Worm (Caenorhabditis elegans) whole organism, L4 larva: ENCODE data around the gene sca-1.

ENCODE experiments used
- R02D3.7 ChIP-seq: fragments of 150-350 bp; sonication (generic microtip); optimal IDR thresholded peaks from 3 replicates; lab custom pipeline; 2014; ENCODE audit warnings: missing biosample characterization, missing genetic modification characterization
- aha-1 ChIP-seq: fragments of 150-350 bp; peaks from one replicate; lab custom pipeline; 2014; ENCODE audit warnings: missing biosample characterization, missing genetic modification characterization
- aly-2 ChIP-seq: sonication (generic microtip); optimal IDR thresholded peaks from 2 replicates; lab custom pipeline; 2018; ENCODE audit warnings: missing biosample characterization, missing genetic modification characterization
- ama-1 ChIP-seq: fragments of 150-350 bp; optimal IDR thresholded peaks from 2 replicates; lab custom pipeline; 2014; ENCODE audit warnings: inconsistent platforms, mixed read lengths
- ceh-44 ChIP-seq: fragments of 200-800 bp; sonication (Bioruptor generic); IDR thresholded peaks from 2 replicates; pipeline ENCODE4 v1.3.6; 2022; ENCODE audit warnings: missing genetic modification reagents, missing genetic modification characterization, missing compliant biosample characterization
- jun-1 ChIP-seq: fragments of 150-350 bp; optimal IDR thresholded peaks from 2 replicates; lab custom pipeline; 2014; ENCODE audit warnings: missing biosample characterization, missing genetic modification reagents, missing genetic modification characterization
- lin-39 ChIP-seq: fragments of 150-350 bp; optimal IDR thresholded peaks from 2 replicates; lab custom pipeline; 2014; ENCODE audit warnings: missing biosample characterization, missing genetic modification reagents, missing genetic modification characterization
- madf-5 ChIP-seq, 2 experiments: fragments of 200-800 bp; sonication (Bioruptor generic); IDR thresholded peaks; 2 replicates each; pipeline ENCODE4 v1.3.6; 2022; ENCODE audit warnings: missing compliant biosample characterization in 2 of 2, missing genetic modification characterization in 2 of 2
- nhr-11 ChIP-seq: fragments of 150-350 bp; optimal IDR thresholded peaks from 2 replicates; lab custom pipeline; 2014; ENCODE audit warnings: missing biosample characterization, missing genetic modification characterization
- sdz-12 ChIP-seq: fragments of 200-800 bp; sonication (Bioruptor generic); optimal IDR thresholded peaks from 2 replicates; lab custom pipeline; 2018; ENCODE audit warnings: mild to moderate bottlenecking, missing genetic modification characterization, missing compliant biosample characterization
- snpc-4 ChIP-seq: fragments of 150-350 bp; optimal IDR thresholded peaks from 2 replicates; lab custom pipeline; 2014; ENCODE audit warnings: missing biosample characterization, missing genetic modification characterization

- TF ChIP-seq lin-39 (no peak), snpc-4 (tag; lab: Kevin White, UChicago) (no peak), ama-1 (lab: Kevin White, UChicago) (no peak), aha-1 (tag; lab: Kevin White, UChicago) (no peak), nhr-11 (tag; lab: Kevin White, UChicago) (no peak), ceh-44 (no peak), jun-1 (tag; lab: Kevin White, UChicago) (no peak), madf-5 (GFP tag; IDR thresholded peaks at IDR 0.05; lab: Robert Waterston, UW) (no peak), sdz-12 (no peak), aly-2 (tag; lab: Kevin White, UChicago) (no peak), R02D3.7 (tag; lab: Kevin White, UChicago) (no peak)
These were observed 9.8 kb downstream of the sca-1 start for ce11 chrIII:10806821-10807220.
